Worm (Caenorhabditis elegans) whole organism, L4 larva: Measurements from ENCODE around the gene tofu-2.

Source experiments
- F37D6.2 ChIP-seq: sonication (generic microtip); optimal IDR thresholded peaks from 2 replicates; lab custom pipeline; 2016; ENCODE audit warnings: mild to moderate bottlenecking, missing genetic modification characterization, missing compliant biosample characterization
- daf-16 ChIP-seq, 3 experiments: sonication (generic microtip); optimal IDR thresholded peaks; 2 replicates each; lab custom pipeline; 2016 to 2017; ENCODE audit warnings: missing genetic modification characterization in 3 of 3, missing genetic modification reagents in 3 of 3, mild to moderate bottlenecking in 2 of 3, missing compliant biosample characterization in 2 of 3, missing biosample characterization in 1 of 3, moderate library complexity in 1 of 3
- dmd-6 ChIP-seq: fragments of 200-800 bp; sonication (Bioruptor generic); IDR thresholded peaks from 2 replicates; pipeline ENCODE4 v1.3.6; 2022; ENCODE audit warnings: missing genetic modification reagents, missing genetic modification characterization, missing compliant biosample characterization
- dve-1 ChIP-seq: sonication (generic microtip); optimal IDR thresholded peaks from 2 replicates; lab custom pipeline; 2017; ENCODE audit warnings: antibody characterized with exemption, mild to moderate bottlenecking, missing genetic modification characterization, missing compliant biosample characterization; ENCODE audit not compliant: insufficient read depth
- mes-2 ChIP-seq: sonication (generic microtip); optimal IDR thresholded peaks from 2 replicates; lab custom pipeline; 2016; ENCODE audit warnings: missing genotype, mild to moderate bottlenecking, missing genetic modification characterization, missing compliant biosample characterization; ENCODE audit not compliant: poor library complexity, severe bottlenecking
- pha-4 ChIP-seq, 2 experiments: fragments of 150-350 bp in 1 of 2; fragments of 200-800 bp in 1 of 2; sonication (Bioruptor generic) in 1 of 2; IDR thresholded peaks in 1 of 2; optimal IDR thresholded peaks in 1 of 2; 2 replicates each; pipeline versions ENCODE4 v1.3.6 to Lab custom; 2014 to 2022; ENCODE audit warnings: missing genetic modification characterization in 2 of 2, missing genetic modification reagents in 2 of 2, missing biosample characterization in 1 of 2, missing compliant biosample characterization in 1 of 2
- zfp-3 ChIP-seq: fragments of 200-800 bp; sonication (Bioruptor generic); conservative IDR thresholded peaks from 2 replicates; pipeline ENCODE4 v1.3.6; 2022; ENCODE audit warnings: missing genetic modification reagents, missing genetic modification characterization, missing compliant biosample characterization

Gene tofu-2

DNA sequence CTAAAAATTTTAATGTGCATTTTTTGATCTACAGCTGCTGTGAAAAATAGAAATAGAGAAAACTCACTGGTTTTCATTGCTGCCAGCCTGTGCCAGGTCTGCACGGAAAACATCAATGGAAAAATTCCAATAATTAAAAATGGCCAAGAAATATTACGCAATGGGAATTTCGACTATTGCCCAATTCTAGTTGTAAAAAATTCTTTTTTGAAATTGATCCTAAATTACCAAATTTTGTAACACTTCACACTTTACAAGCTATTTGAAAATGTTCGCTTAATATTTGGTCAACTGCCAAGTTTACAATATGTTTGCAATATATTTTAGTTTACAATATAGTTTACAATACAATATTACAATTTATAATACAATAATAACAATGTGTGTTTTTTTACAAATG, 50.3 kb downstream of the tofu-2 start:
- TF ChIP-seq daf-16 (GFP tag; optimal IDR thresholded peaks at IDR 0.05; lab: Kevin White, UChicago) (no peak), daf-16 (tag; optimal IDR thresholded peaks at IDR 0.05; lab: Kevin White, UChicago) (peak; percentile 50), mes-2 (tag; lab: Kevin White, UChicago) (no peak), pha-4 (GFP tag; IDR thresholded peaks at IDR 0.05; lab: Robert Waterston, UW) (no peak), pha-4 (tag; optimal IDR thresholded peaks at IDR 0.05; lab: Kevin White, UChicago) (no peak), dmd-6 (0 out of 2 replicates have a peak, but pooled peaks have one; percentile 14), dve-1 (peak; percentile 21), zfp-3 (GFP tag; lab: Robert Waterston, UW) (no peak), F37D6.2 (tag; lab: Kevin White, UChicago) (no peak)
- TF ChIP-seq, all 104 proteins: peak for 3
